Fruit fly (Drosophila melanogaster) whole organism, embryonic: ENCODE results near the gene CG13248.

Experiments
- CG10979 ChIP-seq: fragments of 200-800 bp; sonication (Bioruptor generic); optimal IDR thresholded peaks from 2 replicates; lab custom pipeline; 2018; ENCODE audit warnings: missing biosample characterization, mild to moderate bottlenecking, missing genetic modification characterization, moderate library complexity
- CG12071 ChIP-seq: fragments of 200-800 bp; sonication (Bioruptor generic); optimal IDR thresholded peaks from 3 replicates; lab custom pipeline; 2018; ENCODE audit warnings: missing biosample characterization, mild to moderate bottlenecking, missing genetic modification characterization
- CG13123 ChIP-seq: fragments of 200-800 bp; sonication (Bioruptor generic); optimal IDR thresholded peaks from 2 replicates; lab custom pipeline; 2016; ENCODE audit warnings: missing biosample characterization, missing genetic modification characterization
- CG8944 ChIP-seq: fragments of 200-800 bp; sonication (Bioruptor generic); optimal IDR thresholded peaks from 3 replicates; lab custom pipeline; 2016; ENCODE audit warnings: missing biosample characterization, missing genetic modification characterization
- CG9727 ChIP-seq: fragments of 200-800 bp; sonication (Bioruptor generic); optimal IDR thresholded peaks from 3 replicates; lab custom pipeline; 2017; ENCODE audit warnings: missing biosample characterization, mild to moderate bottlenecking, missing genetic modification characterization

DNA sequence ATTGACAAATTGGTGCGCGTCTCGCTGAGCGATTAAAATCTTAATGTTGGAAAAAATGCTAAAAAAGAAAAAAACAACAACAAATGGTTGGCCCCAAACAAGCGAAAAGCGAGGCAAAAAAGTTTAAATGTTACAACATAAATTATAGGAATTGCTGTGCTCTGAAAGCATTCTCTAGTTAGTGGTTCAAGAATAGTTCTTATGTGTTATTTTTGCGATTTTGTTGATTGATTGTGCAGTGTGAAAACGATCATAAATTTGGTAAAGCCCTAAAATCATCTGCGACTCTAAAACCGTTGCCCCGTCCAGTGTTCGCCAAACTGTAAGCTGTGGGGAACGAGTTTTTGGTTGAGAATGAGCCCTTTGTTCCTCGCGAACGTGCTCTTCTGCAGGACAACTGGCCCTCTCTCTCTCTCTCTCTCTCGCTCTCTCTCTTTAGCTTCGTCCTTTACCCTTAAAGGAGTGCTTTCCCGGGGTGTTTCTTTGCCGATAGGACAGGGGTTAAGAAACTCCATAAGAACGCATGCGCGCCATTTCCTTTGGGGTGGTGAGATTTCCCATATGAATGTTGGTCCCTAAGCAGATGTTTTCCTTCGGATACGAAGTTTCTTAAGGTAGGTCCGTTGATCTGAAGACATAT lies 32.4 kb upstream of the CG13248 start:
- TF ChIP-seq CG13123 (GFP tag; lab: Kevin White, UChicago) (no peak), CG10979 (tag; lab: Kevin White, UChicago) (no peak), CG12071 (GFP tag; lab: Kevin White, UChicago) (no peak), CG8944 (GFP tag; lab: Kevin White, UChicago) (no peak), CG9727 (GFP tag; lab: Kevin White, UChicago) (no peak)
